Fruit fly (Drosophila melanogaster) Kc167 (cell line): ENCODE measurements around the gene CG10793.

ENCODE experiments used
- Myc ChIP-seq: fragments of >200 bp; optimal IDR thresholded peaks from 2 replicates; lab custom pipeline; 2017; ENCODE audit warnings: missing external identifiers
- Sin3A ChIP-seq: fragments of >200 bp; optimal IDR thresholded peaks from 2 replicates; lab custom pipeline; 2018; ENCODE audit warnings: missing external identifiers
- h ChIP-seq: fragments of >200 bp; optimal IDR thresholded peaks from 3 replicates; lab custom pipeline; 2018; ENCODE audit warnings: missing external identifiers
- insv ChIP-seq: fragments of >200 bp; optimal IDR thresholded peaks from 3 replicates; lab custom pipeline; 2018; ENCODE audit warnings: missing external identifiers
- psq ChIP-seq: fragments of >200 bp; optimal IDR thresholded peaks from 2 replicates; lab custom pipeline; 2017; ENCODE audit warnings: missing external identifiers
- ttk ChIP-seq: sonication (Bioruptor generic); optimal IDR thresholded peaks from 2 replicates; lab custom pipeline; 2017; ENCODE audit warnings: missing external identifiers

- TF ChIP-seq h (lab: Kevin White, UChicago): no peak
- no peak for TF ChIP-seq insv (lab: Kevin White, UChicago)
- no peak for TF ChIP-seq Myc
- TF ChIP-seq ttk (lab: Kevin White, UChicago): no peak
- no peak for TF ChIP-seq Sin3A (lab: Kevin White, UChicago)
- no peak for TF ChIP-seq psq (lab: Kevin White, UChicago)
Observed at dm6 chrX:3350982-3351381, 34.8 kb upstream of the CG10793 start.
